Worm (Caenorhabditis elegans) whole organism, midembryonic: ENCODE measurements around the gene R04E5.9.

Experiments
- T22C8.4 ChIP-seq: fragments of 200-800 bp; sonication (Bioruptor generic); IDR thresholded peaks from 2 replicates; pipeline ENCODE4 v1.3.6; 2022; ENCODE audit warnings: missing genetic modification characterization, missing compliant biosample characterization
- cog-1 ChIP-seq: sonication (generic microtip); optimal IDR thresholded peaks from 2 replicates; lab custom pipeline; 2016; ENCODE audit warnings: missing genetic modification characterization, missing compliant biosample characterization
- med-1 ChIP-seq: sonication (generic microtip); optimal IDR thresholded peaks from 2 replicates; lab custom pipeline; 2017; ENCODE audit warnings: missing genetic modification characterization, mild to moderate bottlenecking, missing compliant biosample characterization, antibody characterized with exemption, missing genetic modification reagents; ENCODE audit not compliant: insufficient read depth

- TF ChIP-seq med-1 (GFP tag; lab: Kevin White, UChicago), result no peak
- TF ChIP-seq cog-1 (tag; lab: Kevin White, UChicago), result no peak
- no peak for TF ChIP-seq T22C8.4
These were observed 43.5 kb upstream of the R04E5.9 start for ce11 chrX:8854409-8854808.
